Worm (Caenorhabditis elegans) whole organism, young adult: ENCODE measurements around the gene srr-9.
A peak's percentile ranks its signal among the peaks of the same experiment; 100 is the strongest.

ENCODE experiments used
- B0019.2 ChIP-seq: fragments of 200-800 bp; sonication (Bioruptor generic); conservative IDR thresholded peaks from 2 replicates; pipeline ENCODE4 v1.3.6; 2022; ENCODE audit warnings: missing genetic modification reagents, missing genetic modification characterization, missing compliant biosample characterization
- B0035.1 ChIP-seq: sonication (generic microtip); optimal IDR thresholded peaks from 2 replicates; lab custom pipeline; 2016; ENCODE audit warnings: missing genetic modification characterization, mild to moderate bottlenecking, missing compliant biosample characterization, missing genotype, missing genetic modification reagents
- B0336.3 ChIP-seq: fragments of 200-800 bp; sonication (Bioruptor generic); IDR thresholded peaks from 2 replicates; pipeline ENCODE4 v1.3.6; 2022; ENCODE audit warnings: missing genetic modification characterization, missing compliant biosample characterization
- C17E4.6 ChIP-seq: fragments of 200-800 bp; sonication (Bioruptor generic); IDR thresholded peaks from 2 replicates; pipeline ENCODE4 v1.3.6; 2022; ENCODE audit warnings: missing genetic modification reagents, missing genetic modification characterization, missing compliant biosample characterization
- D2030.7 ChIP-seq: fragments of 200-800 bp; sonication (Bioruptor generic); IDR thresholded peaks from 2 replicates; pipeline ENCODE4 v1.3.6; 2022; ENCODE audit warnings: missing genetic modification reagents, missing genetic modification characterization, missing compliant biosample characterization
- F22D6.2 ChIP-seq: sonication (generic microtip); optimal IDR thresholded peaks from 2 replicates; lab custom pipeline; 2016; ENCODE audit warnings: mild to moderate bottlenecking, missing genetic modification characterization, missing compliant biosample characterization
- F23B12.7 ChIP-seq: sonication (generic microtip); optimal IDR thresholded peaks from 2 replicates; lab custom pipeline; 2017; ENCODE audit warnings: missing genetic modification characterization, mild to moderate bottlenecking, missing compliant biosample characterization, antibody characterized with exemption, moderate library complexity; ENCODE audit not compliant: insufficient read depth
- F33H1.4 ChIP-seq: fragments of 200-800 bp; sonication (Bioruptor generic); IDR thresholded peaks from 2 replicates; pipeline ENCODE4 v1.3.6; 2022; ENCODE audit warnings: missing genetic modification reagents, missing genetic modification characterization, missing compliant biosample characterization
- F55B11.4 ChIP-seq: sonication (generic microtip); optimal IDR thresholded peaks from 2 replicates; lab custom pipeline; 2016; ENCODE audit warnings: missing compliant biosample characterization, missing genetic modification characterization, borderline replicate concordance; ENCODE audit not compliant: insufficient read depth
- F57A8.1 ChIP-seq: fragments of 200-800 bp; sonication (Bioruptor generic); optimal IDR thresholded peaks from 2 replicates; lab custom pipeline; 2018; ENCODE audit warnings: mild to moderate bottlenecking, missing genetic modification characterization, moderate library complexity, missing compliant biosample characterization
- K12H6.12 ChIP-seq: fragments of 200-800 bp; sonication (Bioruptor generic); optimal IDR thresholded peaks from 2 replicates; lab custom pipeline; 2018; ENCODE audit warnings: mild to moderate bottlenecking, missing genetic modification characterization, missing compliant biosample characterization
- T26A5.8 ChIP-seq: sonication (generic microtip); optimal IDR thresholded peaks from 2 replicates; lab custom pipeline; 2016; ENCODE audit warnings: missing genetic modification characterization, missing compliant biosample characterization
- ama-1 ChIP-seq, 3 experiments: fragments of 150-350 bp in 1 of 3; sonication (generic microtip) in 2 of 3; optimal IDR thresholded peaks; 2 replicates each; lab custom pipeline; 2014 to 2018; ENCODE audit warnings: missing biosample characterization in 2 of 3, missing genetic modification characterization in 2 of 3, missing genetic modification reagents in 2 of 3
- attf-6 ChIP-seq: fragments of 200-800 bp; sonication (Bioruptor generic); IDR thresholded peaks from 2 replicates; pipeline ENCODE4 v1.3.6; 2022; ENCODE audit warnings: missing genetic modification reagents, missing genetic modification characterization, missing compliant biosample characterization
- cebp-1 ChIP-seq, 2 experiments: fragments of 200-800 bp in 1 of 2; sonication (Bioruptor generic) in 1 of 2; sonication (generic microtip) in 1 of 2; IDR thresholded peaks in 1 of 2; optimal IDR thresholded peaks in 1 of 2; 2 replicates each; pipeline versions ENCODE4 v1.3.6 to Lab custom; 2017 to 2022; ENCODE audit warnings: missing compliant biosample characterization in 2 of 2, missing genetic modification characterization in 2 of 2, mild to moderate bottlenecking in 1 of 2, missing genetic modification reagents in 1 of 2, moderate library complexity in 1 of 2
- ceh-27 ChIP-seq: fragments of 200-800 bp; sonication (Bioruptor generic); optimal IDR thresholded peaks from 2 replicates; lab custom pipeline; 2018; ENCODE audit warnings: mild to moderate bottlenecking, missing genetic modification characterization, moderate library complexity, missing compliant biosample characterization
- ceh-79 ChIP-seq: sonication (generic microtip); optimal IDR thresholded peaks from 2 replicates; lab custom pipeline; 2017; ENCODE audit warnings: mild to moderate bottlenecking, missing genetic modification characterization, missing compliant biosample characterization
- chd-7 ChIP-seq: sonication (generic microtip); optimal IDR thresholded peaks from 2 replicates; lab custom pipeline; 2016; ENCODE audit warnings: mild to moderate bottlenecking, missing genetic modification characterization, moderate library complexity, missing compliant biosample characterization
- die-1 ChIP-seq: sonication (generic microtip); optimal IDR thresholded peaks from 2 replicates; lab custom pipeline; 2016; ENCODE audit warnings: missing genotype, mild to moderate bottlenecking, missing genetic modification characterization, missing compliant biosample characterization
- dox-1 ChIP-seq: fragments of 200-800 bp; sonication (Bioruptor generic); IDR thresholded peaks from 2 replicates; pipeline ENCODE4 v1.3.6; 2022; ENCODE audit warnings: missing genetic modification reagents, missing genetic modification characterization, missing compliant biosample characterization
- ekl-4 ChIP-seq: fragments of 200-800 bp; sonication (Bioruptor generic); IDR thresholded peaks from 2 replicates; pipeline ENCODE4 v1.3.6; 2022; ENCODE audit warnings: missing genetic modification reagents, missing genetic modification characterization, missing compliant biosample characterization
- gei-17 ChIP-seq: fragments of 200-800 bp; sonication (Bioruptor generic); optimal IDR thresholded peaks from 2 replicates; lab custom pipeline; 2018; ENCODE audit warnings: mild to moderate bottlenecking, missing genetic modification characterization, missing compliant biosample characterization
- hlh-12 ChIP-seq: sonication (generic microtip); optimal IDR thresholded peaks from 2 replicates; lab custom pipeline; 2016; ENCODE audit warnings: missing genetic modification characterization, missing compliant biosample characterization
- hmg-1.2 ChIP-seq: fragments of 200-800 bp; sonication (Bioruptor generic); IDR thresholded peaks from 2 replicates; pipeline ENCODE4 v1.3.6; 2022; ENCODE audit warnings: missing genetic modification reagents, missing genetic modification characterization, missing compliant biosample characterization
- hsf-1 ChIP-seq: fragments of 200-800 bp; sonication (Bioruptor generic); IDR thresholded peaks from 2 replicates; pipeline ENCODE4 v1.3.6; 2022; ENCODE audit warnings: missing genetic modification reagents, missing genetic modification characterization, missing compliant biosample characterization
- lin-26 ChIP-seq: fragments of 200-800 bp; sonication (Bioruptor generic); IDR thresholded peaks from 2 replicates; pipeline ENCODE4 v1.3.6; 2022; ENCODE audit warnings: missing genetic modification reagents, missing genetic modification characterization, missing compliant biosample characterization
- lin-35 ChIP-seq, 3 experiments: fragments of 150-350 bp in 2 of 3; sonication (generic microtip) in 1 of 3; optimal IDR thresholded peaks; 2 replicates each; lab custom pipeline; 2014 to 2018; ENCODE audit warnings: missing biosample characterization in 3 of 3, missing genetic modification characterization in 3 of 3, missing genetic modification reagents in 3 of 3
- lin-54 ChIP-seq: fragments of 200-800 bp; sonication (Bioruptor generic); optimal IDR thresholded peaks from 2 replicates; lab custom pipeline; 2018; ENCODE audit warnings: mild to moderate bottlenecking, missing genetic modification characterization, missing compliant biosample characterization
- lsl-1 ChIP-seq: fragments of 200-800 bp; sonication (Bioruptor generic); optimal IDR thresholded peaks from 2 replicates; lab custom pipeline; 2018; ENCODE audit warnings: mild to moderate bottlenecking, missing genetic modification characterization, moderate library complexity, missing compliant biosample characterization
- madf-10 ChIP-seq: sonication (generic microtip); optimal IDR thresholded peaks from 2 replicates; lab custom pipeline; 2016; ENCODE audit warnings: mild to moderate bottlenecking, missing genetic modification characterization, missing compliant biosample characterization
- madf-3 ChIP-seq: fragments of 200-800 bp; sonication (Bioruptor generic); IDR thresholded peaks from 2 replicates; pipeline ENCODE4 v1.3.6; 2022; ENCODE audit warnings: missing genetic modification reagents, missing genetic modification characterization, missing compliant biosample characterization
- madf-6 ChIP-seq: fragments of 200-800 bp; sonication (Bioruptor generic); IDR thresholded peaks from 2 replicates; pipeline ENCODE4 v1.3.6; 2022; ENCODE audit warnings: missing genetic modification reagents, missing genetic modification characterization, missing compliant biosample characterization
- mel-28 ChIP-seq: sonication (generic microtip); optimal IDR thresholded peaks from 2 replicates; lab custom pipeline; 2016; ENCODE audit warnings: borderline replicate concordance, mild to moderate bottlenecking, missing genetic modification characterization, missing compliant biosample characterization
- mes-4 ChIP-seq: sonication (generic microtip); optimal IDR thresholded peaks from 2 replicates; lab custom pipeline; 2016; ENCODE audit warnings: missing genotype, missing genetic modification characterization, missing compliant biosample characterization
- nfya-2 ChIP-seq: fragments of 200-800 bp; sonication (Bioruptor generic); IDR thresholded peaks from 2 replicates; pipeline ENCODE4 v1.3.6; 2022; ENCODE audit warnings: missing genetic modification reagents, missing genetic modification characterization, missing compliant biosample characterization
- nfyb-1 ChIP-seq: fragments of 200-800 bp; sonication (Bioruptor generic); IDR thresholded peaks from 2 replicates; pipeline ENCODE4 v1.3.6; 2022; ENCODE audit warnings: missing genetic modification reagents, missing genetic modification characterization, missing compliant biosample characterization
- nhr-120 ChIP-seq: fragments of 200-800 bp; sonication (Bioruptor generic); IDR thresholded peaks from 2 replicates; pipeline ENCODE4 v1.3.6; 2022; ENCODE audit warnings: missing genetic modification characterization, missing compliant biosample characterization
- nhr-90 ChIP-seq: sonication (generic microtip); optimal IDR thresholded peaks from 2 replicates; lab custom pipeline; 2016; ENCODE audit warnings: missing genotype, mild to moderate bottlenecking, missing genetic modification characterization, missing compliant biosample characterization
- rcor-1 ChIP-seq: fragments of 200-800 bp; sonication (Bioruptor generic); IDR thresholded peaks from 2 replicates; pipeline ENCODE4 v1.3.6; 2022; ENCODE audit warnings: missing genetic modification reagents, missing genetic modification characterization, missing compliant biosample characterization
- rpc-1 ChIP-seq, 2 experiments: fragments of 150-350 bp in 1 of 2; sonication (generic microtip) in 1 of 2; optimal IDR thresholded peaks; 2 replicates each; lab custom pipeline; 2014 to 2018; ENCODE audit warnings: missing biosample characterization in 1 of 2, missing genetic modification characterization in 1 of 2, missing genetic modification reagents in 1 of 2, missing genotype in 1 of 2
- sdz-38 ChIP-seq: sonication (generic microtip); optimal IDR thresholded peaks from 2 replicates; lab custom pipeline; 2016; ENCODE audit warnings: missing genotype, missing genetic modification characterization, missing compliant biosample characterization
- snpc-3.4 ChIP-seq: sonication (generic microtip); optimal IDR thresholded peaks from 2 replicates; lab custom pipeline; 2017; ENCODE audit warnings: missing genetic modification characterization, mild to moderate bottlenecking, missing compliant biosample characterization, antibody characterized with exemption, moderate library complexity, missing genotype, missing genetic modification reagents
- snpc-4 ChIP-seq, 5 experiments: fragments of 150-350 bp in 1 of 5; sonication (generic microtip) in 4 of 5; optimal IDR thresholded peaks; 2 replicates each; lab custom pipeline; 2014 to 2018; ENCODE audit warnings: missing genetic modification characterization in 5 of 5, missing biosample characterization in 3 of 5, antibody characterized with exemption in 2 of 5, mild to moderate bottlenecking in 2 of 5, missing compliant biosample characterization in 2 of 5, missing genotype in 2 of 5, moderate library complexity in 2 of 5, missing genetic modification reagents in 1 of 5
- tbp1 ChIP-seq: fragments of 200-800 bp; sonication (Bioruptor generic); optimal IDR thresholded peaks from 2 replicates; lab custom pipeline; 2018; ENCODE audit warnings: mild to moderate bottlenecking, missing genetic modification characterization, missing compliant biosample characterization
- zim-3 ChIP-seq: sonication (generic microtip); optimal IDR thresholded peaks from 2 replicates; lab custom pipeline; 2017; ENCODE audit warnings: mild to moderate bottlenecking, missing genetic modification characterization, moderate library complexity, missing compliant biosample characterization
- ztf-28 ChIP-seq: fragments of 200-800 bp; sonication (Bioruptor generic); IDR thresholded peaks from 2 replicates; pipeline ENCODE4 v1.3.6; 2022; ENCODE audit warnings: missing genetic modification reagents, missing genetic modification characterization, missing compliant biosample characterization

srr-9 gene

ce11 chrV:7730488-7730887 is 7.3 kb upstream of the srr-9 start:
- TF ChIP-seq hmg-1.2 (GFP tag; lab: Robert Waterston, UW) (peak; percentile 42; the same call in 1 of the 2 replicates), cebp-1 (GFP tag; IDR thresholded peaks at IDR 0.05; lab: Robert Waterston, UW) (no peak), cebp-1 (tag; optimal IDR thresholded peaks at IDR 0.05; lab: Kevin White, UChicago) (peak; percentile 47), dox-1 (GFP tag; lab: Robert Waterston, UW) (peak; percentile 45; the same call in 1 of the 2 replicates), die-1 (no peak), ekl-4 (GFP tag; lab: Robert Waterston, UW) (no peak), F57A8.1 (GFP tag; lab: Kevin White, UChicago) (no peak), tbp1 (peak; percentile 86), chd-7 (tag; lab: Kevin White, UChicago) (peak; percentile 32), sdz-38 (tag; lab: Kevin White, UChicago) (no peak), ama-1 (optimal IDR thresholded peaks at IDR 0.05; lab: Kevin White, UChicago) (no peak), ama-1 (GFP tag; optimal IDR thresholded peaks at IDR 0.05; lab: Kevin White, UChicago) (peak in 1 of 2 experiments; percentile 50), rcor-1 (GFP tag; lab: Robert Waterston, UW) (0 out of 2 replicates have a peak, but pooled peaks have one; percentile 30), lsl-1 (GFP tag; lab: Kevin White, UChicago) (peak; percentile 12), mel-28 (no peak), ceh-27 (GFP tag; lab: Kevin White, UChicago) (peak; percentile 22), nfyb-1 (GFP tag; lab: Robert Waterston, UW) (peak; percentile 53; the same call in 1 of the 2 replicates), madf-3 (GFP tag; lab: Robert Waterston, UW) (no peak), hlh-12 (no peak), lin-54 (peak; percentile 29), B0035.1 (tag; lab: Kevin White, UChicago) (no peak), F33H1.4 (GFP tag; lab: Robert Waterston, UW) (peak; percentile 8; the same call in 1 of the 2 replicates), snpc-3.4 (tag; lab: Kevin White, UChicago) (peak; percentile 30), madf-10 (peak; percentile 0), zim-3 (tag; lab: Kevin White, UChicago) (no peak), lin-35 (GFP tag; optimal IDR thresholded peaks at IDR 0.05; lab: Kevin White, UChicago) (no peak), ceh-79 (tag; lab: Kevin White, UChicago) (no peak), hsf-1 (peak; percentile 57; the same call in 1 of the 2 replicates), F22D6.2 (tag; lab: Kevin White, UChicago) (no peak), D2030.7 (GFP tag; lab: Robert Waterston, UW) (peak; percentile 46; the same call in 1 of the 2 replicates), B0336.3 (0 out of 2 replicates have a peak, but pooled peaks have one; percentile 18), attf-6 (GFP tag; lab: Robert Waterston, UW) (no peak), madf-6 (GFP tag; lab: Robert Waterston, UW) (peak; percentile 44; the same call in 1 of the 2 replicates), B0019.2 (GFP tag; lab: Robert Waterston, UW) (no peak), lin-26 (peak; percentile 52; the same call in 1 of the 2 replicates), T26A5.8 (no peak), K12H6.12 (tag; lab: Kevin White, UChicago) (peak; percentile 49), F55B11.4 (tag; lab: Kevin White, UChicago) (no peak), mes-4 (tag; lab: Kevin White, UChicago) (no peak), rpc-1 (optimal IDR thresholded peaks at IDR 0.05; lab: Kevin White, UChicago) (peak; percentile 54), rpc-1 (tag; optimal IDR thresholded peaks at IDR 0.05; lab: Kevin White, UChicago) (peak; percentile 74), ztf-28 (GFP tag; lab: Robert Waterston, UW) (0 out of 2 replicates have a peak, but pooled peaks have one; percentile 24), F23B12.7 (tag; lab: Kevin White, UChicago) (peak; percentile 5), nhr-120 (no peak), C17E4.6 (no peak), gei-17 (GFP tag; lab: Kevin White, UChicago) (no peak), nfya-2 (GFP tag; lab: Robert Waterston, UW) (no peak), snpc-4 (GFP tag; optimal IDR thresholded peaks at IDR 0.05; lab: Kevin White, UChicago) (peak; percentile 27), snpc-4 (tag; optimal IDR thresholded peaks at IDR 0.05; lab: Kevin White, UChicago) (peak in 1 of 4 experiments; percentile 52), nhr-90 (tag; lab: Kevin White, UChicago) (peak; percentile 35)
